Worm (Caenorhabditis elegans) whole organism, L4 larva: ENCODE data around the gene Y39A3B.8.

Source experiments
- F10B5.3 ChIP-seq: sonication (generic microtip); optimal IDR thresholded peaks from 2 replicates; lab custom pipeline; 2016; ENCODE audit warnings: mild to moderate bottlenecking, missing genetic modification characterization, missing compliant biosample characterization
- mdl-1 ChIP-seq, 2 experiments: fragments of 150-350 bp in 1 of 2; sonication (generic microtip) in 1 of 2; optimal IDR thresholded peaks; 2 replicates each; lab custom pipeline; 2014 to 2017; ENCODE audit warnings: missing biosample characterization in 2 of 2, missing genetic modification characterization in 2 of 2
- nhr-11 ChIP-seq: fragments of 150-350 bp; optimal IDR thresholded peaks from 2 replicates; lab custom pipeline; 2014; ENCODE audit warnings: missing biosample characterization, missing genetic modification characterization
- ztf-11 ChIP-seq: fragments of 150-350 bp; optimal IDR thresholded peaks from 2 replicates; lab custom pipeline; 2014; ENCODE audit warnings: missing biosample characterization, missing genetic modification characterization

- TF ChIP-seq ztf-11 (tag; lab: Kevin White, UChicago) (no peak), nhr-11 (tag; lab: Kevin White, UChicago) (no peak), mdl-1 (tag; optimal IDR thresholded peaks at IDR 0.05; lab: Kevin White, UChicago) (no peak), F10B5.3 (no peak)
Measured at ce11 chrIII:2027517-2027916, 39.7 kb downstream of the Y39A3B.8 start.
